Worm (Caenorhabditis elegans): Measurements from ENCODE around the gene nspg-14.

DNA sequence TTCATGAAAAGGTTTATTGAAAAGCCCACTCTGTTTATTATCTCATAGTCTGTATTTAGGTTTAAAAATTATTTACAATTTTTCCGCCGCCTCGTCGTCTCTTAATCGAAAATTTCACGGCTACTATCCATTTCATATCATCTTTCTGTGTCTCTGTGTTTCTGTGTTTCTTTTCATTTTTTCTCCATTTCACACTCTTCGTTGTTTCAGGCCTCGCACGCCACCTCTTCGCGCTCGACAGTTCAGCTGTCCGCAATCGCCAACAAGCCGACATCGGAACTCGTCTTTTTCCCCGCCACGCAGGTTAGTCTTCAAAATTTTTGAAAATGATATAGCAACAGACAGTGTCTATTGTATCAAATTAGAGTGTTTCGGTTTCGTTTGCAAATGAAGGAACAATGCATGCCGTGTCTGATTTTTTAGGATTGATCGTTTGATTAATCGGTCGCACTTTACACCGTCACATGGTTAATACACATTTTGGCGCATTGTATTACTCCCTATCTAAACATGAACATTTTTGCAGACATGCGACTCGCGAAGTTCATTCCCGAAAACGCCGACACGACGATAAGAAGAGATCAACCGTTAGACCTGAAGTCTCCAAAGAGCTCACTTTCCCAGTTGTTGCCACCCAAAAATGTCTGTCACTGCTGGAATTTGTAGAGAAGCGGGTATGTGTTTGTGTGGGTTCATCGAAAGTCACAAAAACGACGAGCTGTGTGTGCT, 41.8 kb upstream of the nspg-14 start:
- TF ChIP-seq ama-1 (optimal IDR thresholded peaks at IDR 0.05) = no peak
- no peak for TF ChIP-seq nhr-237 (tag; optimal IDR thresholded peaks at IDR 0.05)
- no peak for TF ChIP-seq lin-39 (tag; optimal IDR thresholded peaks at IDR 0.05)
- no peak for TF ChIP-seq ZK546.5 (tag; optimal IDR thresholded peaks at IDR 0.05)
- TF ChIP-seq nhr-76 (tag; optimal IDR thresholded peaks at IDR 0.05) = no peak
